Fruit fly (Drosophila melanogaster): ENCODE data around the gene CG6761.

DNA sequence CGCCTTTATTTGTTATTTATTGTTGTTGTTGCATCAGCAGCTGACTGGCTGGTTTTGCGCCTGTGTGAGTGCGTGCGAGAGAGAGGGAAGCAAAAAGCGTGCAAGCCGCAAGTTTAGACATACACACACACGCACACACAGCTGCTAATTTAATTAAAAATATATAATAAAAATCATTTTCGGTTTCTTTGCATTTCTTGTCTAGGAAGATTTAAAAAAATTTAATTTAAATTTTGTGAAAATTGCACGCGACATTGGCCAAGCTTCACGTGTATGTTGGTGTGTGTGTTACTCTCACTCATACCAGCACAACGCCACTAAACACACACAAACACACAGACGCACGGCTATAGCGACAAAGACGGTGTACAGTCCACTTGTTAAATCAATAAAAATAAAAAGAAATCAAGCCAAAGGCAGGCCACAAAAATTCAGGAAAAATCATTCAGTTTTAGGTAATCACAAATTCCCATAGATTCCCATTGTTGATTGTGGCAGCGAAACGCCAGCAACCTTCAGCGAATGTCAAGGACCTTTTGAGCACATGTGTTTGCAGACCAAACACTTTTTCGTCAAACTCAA, 9.8 kb downstream of the CG6761 start:
- TF ChIP-seq psq (GFP tag; optimal IDR thresholded peaks at IDR 0.05) (no peak), sna (GFP tag; IDR thresholded peaks at IDR 0.05; ENCODE audit: partially characterized antibody) (no peak), CG17568 (GFP tag; optimal IDR thresholded peaks at IDR 0.05) (peak; percentile 10), CG9876 (GFP tag; optimal IDR thresholded peaks at IDR 0.05) (no peak), CG6689 (GFP tag; IDR thresholded peaks at IDR 0.05) (peak; percentile 39; the same call in 1 of the 2 replicates), CG2712 (tag; optimal IDR thresholded peaks at IDR 0.05) (peak; percentile 7)
